Worm (Caenorhabditis elegans) whole organism, L2 larva: ENCODE measurements around the gene nbs-1.

Experiments used
- nhr-25 ChIP-seq: fragments of 150-350 bp; sonication (generic microtip); optimal IDR thresholded peaks from 3 replicates; lab custom pipeline; 2014; ENCODE audit warnings: missing biosample characterization, missing genetic modification characterization
- nhr-77 ChIP-seq: fragments of 150-350 bp; optimal IDR thresholded peaks from 2 replicates; lab custom pipeline; 2014; ENCODE audit warnings: missing biosample characterization, missing genetic modification characterization

DNA sequence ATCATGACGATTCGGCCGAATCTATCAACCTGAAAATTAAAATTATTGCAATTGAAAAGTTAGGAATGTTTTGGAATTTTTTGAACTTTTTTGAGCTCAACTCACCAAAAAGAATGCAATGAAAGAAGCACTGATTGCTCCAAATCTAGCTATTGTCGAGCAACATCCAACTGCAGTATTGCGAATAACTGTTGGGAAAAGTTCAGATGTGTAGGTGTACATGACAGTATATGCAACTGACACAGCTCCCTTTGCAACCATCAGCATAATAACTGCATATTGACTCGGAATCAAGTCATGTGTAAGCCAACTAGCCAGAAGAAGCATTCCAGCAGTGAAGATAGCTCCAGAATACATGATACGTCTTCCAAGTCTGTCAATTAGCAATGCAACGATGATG is 43.8 kb downstream of the nbs-1 start:
- no peak for TF ChIP-seq nhr-25 (tag; lab: Kevin White, UChicago)
- no peak for TF ChIP-seq nhr-77 (tag; lab: Kevin White, UChicago)
